Worm (Caenorhabditis elegans): Measurements from ENCODE around the gene nspg-6.

- TF ChIP-seq snu-23 (GFP tag; optimal IDR thresholded peaks at IDR 0.05) (no peak), elt-3 (tag; optimal IDR thresholded peaks at IDR 0.05) (no peak), pag-3 (tag; optimal IDR thresholded peaks at IDR 0.05; ENCODE audit: borderline replicate concordance, insufficient read depth) (no peak), lin-39 (tag; optimal IDR thresholded peaks at IDR 0.05) (no peak), lin-15B (tag; optimal IDR thresholded peaks at IDR 0.05) (no peak)
These were observed 28.6 kb upstream of the nspg-6 start, which contains the start of gene F08F8.6 for ce11 chrIII:7343389-7343788.
